Fruit fly (Drosophila melanogaster) whole organism, embryonic: ENCODE results near the gene CG13074.
A peak's percentile ranks its signal among the peaks of the same experiment; 100 is the strongest.

ENCODE experiments used
- Adf1 ChIP-seq: fragments of 200-800 bp; sonication (Bioruptor generic); IDR thresholded peaks from 2 replicates; pipeline ENCODE4 v1.3.6; 2022; ENCODE audit warnings: missing biosample characterization, missing genetic modification characterization
- Aef1 ChIP-seq: fragments of 200-800 bp; sonication (Bioruptor generic); IDR thresholded peaks from 3 replicates; pipeline ENCODE4 v1.3.6; 2022; ENCODE audit warnings: missing biosample characterization, missing genetic modification characterization
- Asciz ChIP-seq: fragments of 200-800 bp; sonication (Bioruptor generic); optimal IDR thresholded peaks from 2 replicates; lab custom pipeline; 2017; ENCODE audit warnings: missing biosample characterization, mild to moderate bottlenecking, missing genetic modification characterization, missing genetic modification reagents
- Atf6 ChIP-seq: fragments of 200-800 bp; sonication (Bioruptor generic); IDR thresholded peaks from 2 replicates; pipeline ENCODE4 v1.3.6; 2022; ENCODE audit warnings: missing biosample characterization, missing genetic modification characterization
- Bdp1 ChIP-seq: fragments of 200-800 bp; sonication (Bioruptor generic); optimal IDR thresholded peaks from 3 replicates; lab custom pipeline; 2016; ENCODE audit warnings: missing biosample characterization, missing genetic modification characterization
- Bteb2 ChIP-seq: fragments of 200-800 bp; sonication (Bioruptor generic); optimal IDR thresholded peaks from 2 replicates; lab custom pipeline; 2016; ENCODE audit warnings: missing biosample characterization, missing genetic modification characterization
- CG11085 ChIP-seq: fragments of 200-800 bp; sonication (Bioruptor generic); IDR thresholded peaks from 2 replicates; pipeline ENCODE4 v1.3.6; 2022; ENCODE audit warnings: missing biosample characterization, missing genetic modification characterization
- CG11093 ChIP-seq: fragments of 200-800 bp; sonication (Bioruptor generic); IDR thresholded peaks from 3 replicates; pipeline ENCODE4 v1.3.6; 2022; ENCODE audit warnings: missing biosample characterization, missing genetic modification characterization
- CG12744 ChIP-seq: fragments of 200-800 bp; sonication (Bioruptor generic); optimal IDR thresholded peaks from 2 replicates; lab custom pipeline; 2016; ENCODE audit warnings: missing biosample characterization, missing genetic modification characterization
- CG1529 ChIP-seq: fragments of 200-800 bp; sonication (Bioruptor generic); optimal IDR thresholded peaks from 3 replicates; lab custom pipeline; 2018; ENCODE audit warnings: missing biosample characterization, missing genetic modification characterization
- CG17385 ChIP-seq: fragments of 200-800 bp; sonication (Bioruptor generic); optimal IDR thresholded peaks from 3 replicates; lab custom pipeline; 2018; ENCODE audit warnings: missing biosample characterization, mild to moderate bottlenecking, missing genetic modification characterization
- CG30403 ChIP-seq: fragments of 200-800 bp; sonication (Bioruptor generic); optimal IDR thresholded peaks from 3 replicates; lab custom pipeline; 2016; ENCODE audit warnings: missing biosample characterization, missing genetic modification characterization
- CG30431 ChIP-seq: fragments of 200-800 bp; sonication (Bioruptor generic); optimal IDR thresholded peaks from 2 replicates; lab custom pipeline; 2017; ENCODE audit warnings: missing biosample characterization, missing genetic modification characterization
- CG32532 ChIP-seq: fragments of 200-800 bp; sonication (Bioruptor generic); IDR thresholded peaks from 2 replicates; pipeline ENCODE4 v1.3.6; 2022; ENCODE audit warnings: missing biosample characterization, missing genetic modification characterization
- CG7987 ChIP-seq: fragments of 200-800 bp; sonication (Bioruptor generic); optimal IDR thresholded peaks from 2 replicates; lab custom pipeline; 2018; ENCODE audit warnings: missing biosample characterization, mild to moderate bottlenecking, missing genetic modification characterization, moderate library complexity
- CG8359 ChIP-seq: fragments of 200-800 bp; sonication (Bioruptor generic); optimal IDR thresholded peaks from 2 replicates; lab custom pipeline; 2017; ENCODE audit warnings: missing biosample characterization, mild to moderate bottlenecking, missing genetic modification characterization, borderline replicate concordance
- CG8478 ChIP-seq: fragments of >200 bp; optimal IDR thresholded peaks from 2 replicates; lab custom pipeline; 2018
- D ChIP-seq, 2 experiments: fragments of 200-800 bp in 1 of 2; fragments of >200 bp in 1 of 2; sonication (Bioruptor generic) in 1 of 2; optimal IDR thresholded peaks; 2 replicates in 1 of 2; 3 replicates in 1 of 2; lab custom pipeline; 2017; ENCODE audit warnings: mild to moderate bottlenecking in 1 of 2, missing biosample characterization in 1 of 2, missing genetic modification characterization in 1 of 2, missing genetic modification reagents in 1 of 2
- D19A ChIP-seq: fragments of 200-800 bp; optimal IDR thresholded peaks from 3 replicates; lab custom pipeline; 2019; ENCODE audit warnings: missing biosample characterization, mild to moderate bottlenecking, missing genetic modification characterization, moderate library complexity
- D19B ChIP-seq: fragments of 200-800 bp; sonication (Bioruptor generic); optimal IDR thresholded peaks from 2 replicates; lab custom pipeline; 2017; ENCODE audit warnings: missing biosample characterization, mild to moderate bottlenecking, missing genetic modification characterization
- Dip3 ChIP-seq: fragments of 200-800 bp; sonication (Bioruptor generic); optimal IDR thresholded peaks from 3 replicates; lab custom pipeline; 2016; ENCODE audit warnings: missing biosample characterization, missing genetic modification characterization
- Gug ChIP-seq: fragments of 200-800 bp; sonication (Bioruptor generic); IDR thresholded peaks from 4 replicates; pipeline ENCODE4 v1.3.6; 2022; ENCODE audit warnings: missing biosample characterization, missing genetic modification characterization
- Hmr ChIP-seq: fragments of 200-800 bp; sonication (Bioruptor generic); optimal IDR thresholded peaks from 3 replicates; lab custom pipeline; 2017; ENCODE audit warnings: mild to moderate bottlenecking, missing biosample characterization, missing genetic modification reagents, missing genetic modification characterization
- Hr51 ChIP-seq, 2 experiments: fragments of 200-800 bp; sonication (Bioruptor generic); optimal IDR thresholded peaks; 2 replicates in 1 of 2; 3 replicates in 1 of 2; lab custom pipeline; 2016 to 2018; ENCODE audit warnings: missing biosample characterization in 2 of 2, missing genetic modification characterization in 2 of 2, mild to moderate bottlenecking in 1 of 2, moderate library complexity in 1 of 2
- Hr78 ChIP-seq, 2 experiments: fragments of 200-800 bp in 1 of 2; fragments of >200 bp in 1 of 2; sonication (Bioruptor generic) in 1 of 2; optimal IDR thresholded peaks; 2 replicates each; lab custom pipeline; 2017 to 2019; ENCODE audit warnings: missing biosample characterization in 2 of 2, missing genetic modification characterization in 2 of 2, mild to moderate bottlenecking in 1 of 2, moderate library complexity in 1 of 2
- Mes4 ChIP-seq: fragments of 200-800 bp; sonication (Bioruptor generic); optimal IDR thresholded peaks from 2 replicates; lab custom pipeline; 2016; ENCODE audit warnings: missing biosample characterization, missing genetic modification characterization
- Tbp ChIP-seq: fragments of >200 bp; optimal IDR thresholded peaks from 2 replicates; lab custom pipeline; 2018; ENCODE audit warnings: missing biosample characterization, missing genetic modification characterization
- abd-A ChIP-seq: fragments of 200-800 bp; sonication (Bioruptor generic); optimal IDR thresholded peaks from 3 replicates; lab custom pipeline; 2019; ENCODE audit warnings: missing biosample characterization, mild to moderate bottlenecking, missing genetic modification characterization, moderate library complexity
- amos ChIP-seq: fragments of 200-800 bp; sonication (Bioruptor generic); IDR thresholded peaks from 2 replicates; pipeline ENCODE4 v1.3.6; 2022; ENCODE audit warnings: missing biosample characterization, missing genetic modification characterization; ENCODE audit not compliant: partially characterized antibody
- ash1 ChIP-seq: fragments of 200-800 bp; sonication (Bioruptor generic); optimal IDR thresholded peaks from 2 replicates; lab custom pipeline; 2018; ENCODE audit warnings: missing biosample characterization, mild to moderate bottlenecking, missing genetic modification characterization
- btn ChIP-seq: fragments of 200-800 bp; sonication (Bioruptor generic); optimal IDR thresholded peaks from 2 replicates; lab custom pipeline; 2016; ENCODE audit warnings: missing biosample characterization, missing genetic modification characterization
- cato ChIP-seq: fragments of 200-800 bp; sonication (Bioruptor generic); optimal IDR thresholded peaks from 2 replicates; lab custom pipeline; 2016; ENCODE audit warnings: missing biosample characterization, missing genetic modification characterization, borderline replicate concordance
- ci ChIP-seq: fragments of 200-800 bp; sonication (Bioruptor generic); IDR thresholded peaks from 3 replicates; pipeline ENCODE4 v1.3.6; 2022; ENCODE audit warnings: missing biosample characterization, missing genetic modification characterization
- cwo ChIP-seq: fragments of 200-800 bp; sonication (Bioruptor generic); optimal IDR thresholded peaks from 3 replicates; lab custom pipeline; 2017; ENCODE audit warnings: missing biosample characterization, missing genetic modification characterization, mild to moderate bottlenecking, moderate library complexity, missing genetic modification reagents
- da ChIP-seq: fragments of 200-800 bp; sonication (Bioruptor generic); optimal IDR thresholded peaks from 2 replicates; lab custom pipeline; 2016; ENCODE audit warnings: missing biosample characterization, missing genetic modification characterization
- dysf ChIP-seq: fragments of 200-800 bp; sonication (Bioruptor generic); IDR thresholded peaks from 3 replicates; pipeline ENCODE4 v1.3.6; 2022; ENCODE audit warnings: missing biosample characterization, missing genetic modification characterization
- fd64A ChIP-seq: fragments of 200-800 bp; sonication (Bioruptor generic); optimal IDR thresholded peaks from 3 replicates; lab custom pipeline; 2018; ENCODE audit warnings: missing biosample characterization, mild to moderate bottlenecking, missing genetic modification characterization
- ftz-f1 ChIP-seq: fragments of 200-800 bp; sonication (Bioruptor generic); optimal IDR thresholded peaks from 2 replicates; lab custom pipeline; 2016; ENCODE audit warnings: missing biosample characterization, missing genetic modification characterization
- h ChIP-seq: fragments of >200 bp; optimal IDR thresholded peaks from 2 replicates; lab custom pipeline; 2017
- hth ChIP-seq: fragments of >200 bp; optimal IDR thresholded peaks from 2 replicates; lab custom pipeline; 2017; ENCODE audit warnings: inconsistent platforms
- knrl ChIP-seq: fragments of 200-800 bp; sonication (Bioruptor generic); IDR thresholded peaks from 3 replicates; pipeline ENCODE4 v1.3.6; 2022; ENCODE audit warnings: missing biosample characterization, missing genetic modification characterization; ENCODE audit not compliant: partially characterized antibody
- lmd ChIP-seq: fragments of 200-800 bp; sonication (Bioruptor generic); IDR thresholded peaks from 2 replicates; pipeline ENCODE4 v1.3.6; 2022; ENCODE audit warnings: missing biosample characterization, missing genetic modification characterization
- lola ChIP-seq, 3 experiments: fragments of >200 bp in 2 of 3; fragments of 200-800 bp in 1 of 3; sonication (Bioruptor generic) in 1 of 3; optimal IDR thresholded peaks; 2 replicates each; lab custom pipeline; 2017 to 2019; ENCODE audit warnings: missing biosample characterization in 3 of 3, missing genetic modification characterization in 3 of 3, mild to moderate bottlenecking in 1 of 3, moderate library complexity in 1 of 3
- maf-S ChIP-seq: fragments of 200-800 bp; sonication (Bioruptor generic); optimal IDR thresholded peaks from 2 replicates; lab custom pipeline; 2016; ENCODE audit warnings: missing biosample characterization, missing genetic modification characterization
- peb ChIP-seq: fragments of 200-800 bp; sonication (Bioruptor generic); IDR thresholded peaks from 2 replicates; pipeline ENCODE4 v1.3.6; 2022; ENCODE audit warnings: missing biosample characterization, missing genetic modification characterization
- ranshi ChIP-seq: fragments of 200-800 bp; sonication (Bioruptor generic); IDR thresholded peaks from 2 replicates; pipeline ENCODE4 v1.3.6; 2022; ENCODE audit warnings: missing biosample characterization, missing genetic modification characterization
- seq ChIP-seq: fragments of 200-800 bp; sonication (Bioruptor generic); IDR thresholded peaks from 2 replicates; pipeline ENCODE4 v1.3.6; 2022; ENCODE audit warnings: missing biosample characterization, missing genetic modification characterization
- trem ChIP-seq: fragments of 200-800 bp; optimal IDR thresholded peaks from 3 replicates; lab custom pipeline; 2019; ENCODE audit warnings: missing biosample characterization, mild to moderate bottlenecking, missing genetic modification characterization, moderate library complexity
- wek ChIP-seq: fragments of 200-800 bp; sonication (Bioruptor generic); optimal IDR thresholded peaks from 3 replicates; lab custom pipeline; 2018; ENCODE audit warnings: missing biosample characterization, mild to moderate bottlenecking, missing genetic modification characterization, moderate library complexity
- yki ChIP-seq: fragments of >200 bp; optimal IDR thresholded peaks from 3 replicates; lab custom pipeline; 2018

Gene CG13074

DNA sequence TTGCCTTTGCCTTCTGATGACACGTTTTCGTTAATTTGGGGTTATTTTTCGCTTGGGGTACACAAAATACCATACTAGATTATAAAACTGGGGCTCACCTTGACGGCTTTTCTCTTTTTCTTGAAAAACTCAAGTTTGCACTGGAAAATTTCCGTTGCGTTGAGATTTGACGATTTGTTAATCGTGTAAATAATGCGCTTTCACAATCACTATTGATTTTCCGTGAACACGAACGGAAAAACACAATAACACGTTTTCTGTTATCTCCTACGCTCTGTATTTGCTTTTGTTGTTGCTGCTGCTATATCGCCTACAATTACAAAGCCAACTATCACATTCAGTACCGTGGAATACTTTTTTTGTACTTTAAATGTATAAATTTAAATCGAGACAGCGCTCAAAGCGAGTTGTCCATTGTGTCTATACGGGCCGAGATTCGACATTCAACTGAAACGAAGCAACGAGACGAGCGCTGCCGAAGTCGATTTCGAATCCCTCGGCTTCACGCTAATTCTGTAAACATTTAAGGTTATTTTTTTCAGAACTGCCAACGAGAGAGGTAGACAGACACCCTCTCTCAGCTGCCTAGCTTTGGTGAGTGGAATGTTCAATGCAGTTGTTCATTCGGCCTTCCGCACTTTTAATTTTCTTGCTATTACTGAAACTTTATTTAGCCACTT is 50.8 kb downstream of the CG13074 start (continued):
- TF ChIP-seq Gug, result no peak
- TF ChIP-seq Aef1 (GFP tag; lab: Robert Waterston, UW), result no peak
- peak; percentile 15 for TF ChIP-seq ash1
- no peak for TF ChIP-seq maf-S (GFP tag; lab: Kevin White, UChicago)
- TF ChIP-seq ftz-f1 (GFP tag; lab: Kevin White, UChicago), result peak; percentile 75
- TF ChIP-seq CG12744 (GFP tag; lab: Kevin White, UChicago), result no peak
- TF ChIP-seq Mes4 (GFP tag; lab: Kevin White, UChicago), result peak; percentile 44
- TF ChIP-seq CG11093 (GFP tag; lab: Robert Waterston, UW), result no peak
- TF ChIP-seq cwo (GFP tag; lab: Kevin White, UChicago), result peak; percentile 15
- peak; percentile 44; the same call in 1 of the 2 replicates for TF ChIP-seq amos (GFP tag; lab: Robert Waterston, UW)
- TF ChIP-seq Asciz (GFP tag; lab: Kevin White, UChicago), result peak; percentile 11
- TF ChIP-seq dysf (GFP tag; lab: Robert Waterston, UW), result no peak
- no peak for TF ChIP-seq CG1529 (GFP tag; lab: Kevin White, UChicago)
- no peak for TF ChIP-seq CG30403 (GFP tag; lab: Kevin White, UChicago)
- TF ChIP-seq CG8359 (GFP tag; lab: Kevin White, UChicago), result no peak
- TF ChIP-seq Hr51 (GFP tag; optimal IDR thresholded peaks at IDR 0.05; lab: Kevin White, UChicago), result no peak
- no peak for TF ChIP-seq yki (lab: Kevin White, UChicago)
- peak; percentile 48 for TF ChIP-seq D19A (tag; lab: Kevin White, UChicago)
- TF ChIP-seq Dip3 (GFP tag; lab: Kevin White, UChicago), result no peak
- TF ChIP-seq seq (GFP tag; lab: Robert Waterston, UW), result no peak
- TF ChIP-seq peb (GFP tag; lab: Robert Waterston, UW), result no peak
- no peak for TF ChIP-seq Adf1 (GFP tag; lab: Robert Waterston, UW)
- peak; percentile 44; the same call in 1 of the 2 replicates for TF ChIP-seq CG32532 (GFP tag; lab: Robert Waterston, UW)
- no peak for TF ChIP-seq CG11085 (GFP tag; lab: Robert Waterston, UW)
- no peak for TF ChIP-seq Bdp1 (GFP tag; lab: Kevin White, UChicago)
- no peak for TF ChIP-seq lola (GFP tag; optimal IDR thresholded peaks at IDR 0.05; lab: Kevin White, UChicago)
- TF ChIP-seq btn (GFP tag; lab: Kevin White, UChicago), result no peak
- TF ChIP-seq hth (lab: Kevin White, UChicago), result no peak
- no peak for TF ChIP-seq cato (GFP tag; lab: Kevin White, UChicago)
- no peak; the same call in 1 of the 2 replicates for TF ChIP-seq ranshi (GFP tag; lab: Robert Waterston, UW)
- no peak for TF ChIP-seq Tbp (GFP tag; lab: Kevin White, UChicago)
- TF ChIP-seq CG17385 (GFP tag; lab: Kevin White, UChicago), result peak; percentile 1
- TF ChIP-seq da (GFP tag; lab: Kevin White, UChicago), result no peak
- TF ChIP-seq trem, result no peak
- no peak for TF ChIP-seq h (lab: Kevin White, UChicago)
- TF ChIP-seq D19B (GFP tag; lab: Kevin White, UChicago), result no peak
- TF ChIP-seq Atf6, result no peak; the same call in 1 of the 2 replicates
- no peak for TF ChIP-seq Hr78 (GFP tag; optimal IDR thresholded peaks at IDR 0.05; lab: Kevin White, UChicago)
- no peak for TF ChIP-seq D (optimal IDR thresholded peaks at IDR 0.05; lab: Kevin White, UChicago)
- TF ChIP-seq D (GFP tag; optimal IDR thresholded peaks at IDR 0.05; lab: Kevin White, UChicago), result no peak
- no peak for TF ChIP-seq CG8478
- no peak for TF ChIP-seq Hmr
- TF ChIP-seq lmd (GFP tag; lab: Robert Waterston, UW), result no peak
- peak; percentile 69; the same call in 1 of the 3 replicates for TF ChIP-seq ci
- peak; percentile 18 for TF ChIP-seq CG7987 (GFP tag; lab: Kevin White, UChicago)
- no peak for TF ChIP-seq Bteb2 (GFP tag; lab: Kevin White, UChicago)
- peak; percentile 85 for TF ChIP-seq abd-A (tag; lab: Kevin White, UChicago)
- no peak for TF ChIP-seq CG30431
- peak; percentile 22 for TF ChIP-seq fd64A
- TF ChIP-seq wek, result no peak
- no peak; the same call in 2 of the 3 replicates for TF ChIP-seq knrl (GFP tag; lab: Robert Waterston, UW)
